Fruit fly (Drosophila melanogaster) S2 (cell line): ENCODE results near the gene Sap30.

Experiments
- CG8478 ChIP-seq: fragments of >200 bp; optimal IDR thresholded peaks from 2 replicates; lab custom pipeline; 2018
- CTCF ChIP-seq, 2 experiments: fragments of >200 bp; optimal IDR thresholded peaks; 2 replicates each; lab custom pipeline; 2018

Gene Sap30

DNA sequence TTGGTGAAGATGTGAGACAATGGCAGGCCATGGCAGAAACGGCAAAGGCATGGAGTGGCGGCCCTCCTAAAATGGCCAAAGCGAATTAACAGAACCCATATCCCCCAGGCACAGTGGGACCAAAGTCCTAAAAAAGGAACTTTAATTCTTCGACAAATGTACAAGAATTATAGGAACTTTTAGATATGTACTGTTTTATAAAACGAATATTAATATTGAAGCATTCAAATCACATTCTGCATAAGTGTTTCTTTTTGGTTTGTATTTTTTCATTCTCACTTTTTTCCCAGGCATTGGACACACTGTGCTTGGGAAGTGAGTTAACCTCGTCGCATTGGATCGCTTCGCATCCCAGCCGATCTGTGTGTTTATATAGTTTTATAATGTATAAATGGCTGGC lies 22.1 kb upstream of the Sap30 start:
- TF ChIP-seq CTCF (optimal IDR thresholded peaks at IDR 0.05; lab: Kevin White, UChicago) (no peak), CG8478 (lab: Kevin White, UChicago) (no peak)

DNA sequence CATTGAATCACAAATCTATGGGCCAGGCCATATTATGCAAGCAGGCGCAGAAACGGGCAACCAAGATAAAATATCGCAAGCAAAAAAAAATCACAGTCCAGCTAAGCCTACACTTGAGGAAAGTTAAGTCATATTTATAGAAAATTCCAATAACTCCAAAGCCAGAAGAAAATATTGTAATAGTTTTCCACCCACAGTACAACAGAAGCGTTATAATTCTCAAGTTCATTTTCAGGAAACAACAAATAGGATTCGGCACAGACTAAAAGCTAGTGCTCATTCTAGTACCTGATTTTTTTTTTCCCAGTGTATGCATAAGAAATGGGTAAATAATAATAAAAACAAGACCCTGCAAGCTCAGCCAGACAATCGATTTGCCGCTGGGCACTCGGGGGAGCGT lies 21.3 kb upstream of the Sap30 start:
- no peak for TF ChIP-seq CTCF (optimal IDR thresholded peaks at IDR 0.05; lab: Kevin White, UChicago)
- TF ChIP-seq CG8478 (lab: Kevin White, UChicago): no peak

dm6 chrX:16766868-16767431 lies 20.1 kb upstream of the Sap30 start:
- TF ChIP-seq CG8478 (lab: Kevin White, UChicago) (no peak), CTCF (optimal IDR thresholded peaks at IDR 0.05; lab: Kevin White, UChicago) (no peak)

DNA sequence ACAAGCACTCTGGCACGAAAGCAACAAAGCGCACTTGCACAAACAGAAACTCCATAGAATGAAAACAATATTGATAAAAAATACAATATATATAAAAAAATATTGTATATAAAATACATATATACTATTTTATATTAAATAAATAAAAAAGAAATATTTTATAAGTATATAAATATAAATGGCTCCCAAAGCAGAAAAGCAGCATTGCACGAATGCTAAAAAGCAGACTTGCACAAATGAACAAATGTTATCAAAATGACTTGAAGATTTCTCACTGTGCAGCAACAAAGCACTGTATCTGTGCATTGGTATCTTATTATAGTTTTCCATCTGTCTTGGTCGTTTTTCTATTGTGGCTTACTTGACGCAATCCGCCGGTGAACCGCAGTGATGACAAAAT lies 18.3 kb upstream of the Sap30 start:
- TF ChIP-seq CTCF (optimal IDR thresholded peaks at IDR 0.05; lab: Kevin White, UChicago) (no peak), CG8478 (lab: Kevin White, UChicago) (no peak)

DNA sequence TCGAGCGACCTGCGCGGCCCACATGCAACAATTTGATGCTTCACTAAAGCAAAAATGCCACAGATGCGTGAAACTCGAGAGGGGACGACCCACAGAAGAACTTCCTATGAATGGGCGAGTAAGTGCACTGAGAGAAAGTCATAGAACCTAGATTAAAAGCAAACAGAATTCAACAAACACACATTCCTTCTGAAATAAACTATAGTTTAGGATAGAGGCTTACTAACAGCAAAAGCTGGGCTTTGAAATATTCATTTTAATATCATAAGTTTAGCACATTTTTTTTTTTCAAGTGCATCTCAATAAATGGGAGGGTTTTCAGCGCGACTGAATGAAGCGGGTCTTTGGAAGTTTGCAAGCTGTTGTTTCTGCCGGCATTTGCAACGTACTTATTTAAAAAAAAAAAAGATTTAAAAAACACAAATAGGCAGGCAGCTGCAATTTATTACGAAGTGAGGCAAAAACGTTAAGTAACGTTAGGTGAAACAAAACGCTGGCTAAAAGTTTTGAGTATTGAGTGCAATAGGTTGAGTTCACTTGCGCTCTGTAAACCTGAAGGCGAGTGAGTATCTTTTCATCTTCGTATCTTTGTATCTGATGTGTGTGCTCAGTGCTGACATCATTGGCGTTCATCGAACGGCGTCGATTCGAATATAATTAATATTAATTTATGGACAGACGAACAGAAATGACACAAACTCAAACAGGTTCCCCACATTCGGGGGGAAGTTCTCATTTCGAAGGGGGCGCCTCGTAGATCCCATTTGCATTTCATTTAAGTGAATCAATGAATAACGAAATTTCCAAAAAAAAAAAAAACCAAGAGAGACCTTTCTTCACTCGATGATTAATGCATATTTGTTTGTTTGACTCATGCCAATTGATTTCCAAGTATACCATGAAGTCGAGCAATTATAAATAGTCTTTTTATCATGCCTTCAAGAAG lies 13.9 kb upstream of the Sap30 start:
- TF ChIP-seq CG8478 (lab: Kevin White, UChicago) (no peak), CTCF (optimal IDR thresholded peaks at IDR 0.05; lab: Kevin White, UChicago) (no peak)

DNA sequence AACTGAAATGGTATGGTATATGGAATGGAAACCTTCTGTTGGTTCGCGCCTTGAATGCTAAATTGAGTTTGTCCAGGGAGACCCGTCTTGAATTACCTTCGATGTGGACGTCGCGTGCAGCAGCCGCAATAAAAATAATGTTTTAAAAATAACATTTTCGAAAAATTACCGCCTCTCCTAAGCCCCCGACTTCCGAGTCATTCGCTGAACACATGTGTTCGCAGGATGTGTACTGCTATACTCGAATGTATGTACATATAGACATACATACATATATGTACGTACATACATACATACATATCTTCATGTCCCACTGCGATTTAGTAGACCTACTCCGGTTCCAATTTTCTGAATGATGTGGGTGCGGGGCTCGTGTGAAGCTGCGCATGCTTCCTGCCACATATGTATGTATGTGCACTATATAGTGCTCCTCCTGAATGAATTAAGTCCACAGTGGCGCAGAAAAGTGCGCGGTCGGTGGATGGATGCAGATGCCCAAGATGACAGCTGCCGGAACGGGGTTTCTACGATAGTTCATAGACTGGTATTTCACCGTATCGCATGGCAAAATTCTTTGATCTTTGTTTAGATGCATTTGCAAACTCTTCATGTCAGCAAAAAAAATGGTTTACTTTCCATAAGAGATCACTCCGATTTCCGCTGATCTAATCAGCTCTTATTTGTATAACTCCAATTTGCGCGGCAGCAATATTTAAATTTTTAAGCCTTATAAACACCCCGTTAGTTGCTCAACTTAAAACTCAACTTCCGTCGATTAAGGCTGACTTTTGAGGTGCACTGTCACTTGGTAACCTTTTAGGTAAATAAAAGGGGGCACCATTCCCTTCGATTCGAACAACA lies 12.7 kb upstream of the Sap30 start:
- no peak for TF ChIP-seq CTCF (optimal IDR thresholded peaks at IDR 0.05; lab: Kevin White, UChicago)
- no peak for TF ChIP-seq CG8478 (lab: Kevin White, UChicago)

DNA sequence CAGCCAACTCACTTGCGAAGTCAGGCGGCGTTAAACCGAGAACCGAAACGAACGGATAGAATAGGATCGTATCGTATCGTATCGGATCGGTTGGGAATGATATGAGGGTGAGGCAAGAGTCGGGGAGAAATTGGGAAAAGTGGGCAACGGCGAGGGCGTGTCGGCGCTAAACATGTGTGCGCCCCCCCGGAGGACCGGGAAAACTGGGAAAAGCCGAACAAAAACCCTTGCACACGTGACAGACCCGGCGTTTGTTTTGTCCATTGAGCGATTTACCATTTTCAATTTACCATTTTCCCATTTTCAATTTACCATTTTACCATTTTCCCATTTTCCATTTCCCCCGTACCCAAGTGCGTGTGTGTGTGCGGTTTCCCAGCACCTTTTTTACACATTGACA lies 12.0 kb upstream of the Sap30 start:
- TF ChIP-seq CG8478 (lab: Kevin White, UChicago) (no peak), CTCF (optimal IDR thresholded peaks at IDR 0.05; lab: Kevin White, UChicago) (no peak)

DNA sequence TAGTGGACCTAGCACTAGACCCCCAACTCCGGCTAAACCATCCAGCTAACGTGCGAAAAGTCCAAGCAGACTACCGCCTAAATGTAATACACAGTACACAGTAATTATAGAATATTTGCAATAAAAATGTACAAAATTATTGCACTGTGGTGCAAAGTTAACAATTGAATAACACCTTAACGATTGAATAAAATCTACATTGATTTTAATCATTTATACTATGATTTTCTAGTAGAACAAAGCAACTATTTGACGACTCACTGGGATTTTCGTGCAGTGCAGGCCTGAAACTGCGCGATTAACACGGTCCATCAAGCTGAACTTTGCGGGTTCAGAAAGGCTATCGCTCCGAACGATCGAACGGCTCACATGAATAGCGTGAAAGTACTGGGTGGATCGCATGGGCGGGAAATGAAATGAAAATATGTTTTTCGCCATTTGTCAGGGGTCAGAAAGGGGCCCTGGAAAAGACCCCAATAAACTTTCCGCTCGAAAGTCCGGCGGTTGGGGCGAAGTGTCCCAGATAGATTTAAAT lies 8.9 kb upstream of the Sap30 start:
- TF ChIP-seq CTCF (optimal IDR thresholded peaks at IDR 0.05; lab: Kevin White, UChicago) (no peak), CG8478 (lab: Kevin White, UChicago) (no peak)

DNA sequence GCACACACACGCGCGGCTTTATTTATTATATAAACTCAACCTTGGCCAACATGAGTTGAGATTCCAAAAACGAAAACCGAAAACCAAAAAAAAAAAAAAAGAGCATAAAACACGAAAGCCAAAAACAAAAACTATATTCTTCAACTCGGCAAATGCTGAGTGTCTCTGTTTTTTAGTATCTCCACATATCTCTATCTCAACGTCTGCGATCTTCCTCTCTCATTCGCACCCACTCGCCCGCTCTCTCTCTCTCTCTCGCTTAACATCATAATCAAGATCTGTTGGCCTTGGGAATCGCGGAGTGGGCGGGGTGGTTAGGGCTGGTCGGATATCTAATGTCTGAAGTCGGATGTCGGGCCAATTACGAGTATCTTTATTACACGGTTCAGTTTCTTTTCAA lies 6.8 kb upstream of the Sap30 start:
- TF ChIP-seq CG8478 (lab: Kevin White, UChicago): no peak
- no peak for TF ChIP-seq CTCF (optimal IDR thresholded peaks at IDR 0.05; lab: Kevin White, UChicago)

dm6 chrX:16781055-16781454 lies 6.0 kb upstream of the Sap30 start:
- TF ChIP-seq CG8478 (lab: Kevin White, UChicago) (no peak), CTCF (optimal IDR thresholded peaks at IDR 0.05; lab: Kevin White, UChicago) (no peak)

- TF ChIP-seq CTCF (optimal IDR thresholded peaks at IDR 0.05; lab: Kevin White, UChicago): no peak
- TF ChIP-seq CG8478 (lab: Kevin White, UChicago): no peak
Observed at dm6 chrX:16782175-16782916, 4.7 kb upstream of the Sap30 start.

DNA sequence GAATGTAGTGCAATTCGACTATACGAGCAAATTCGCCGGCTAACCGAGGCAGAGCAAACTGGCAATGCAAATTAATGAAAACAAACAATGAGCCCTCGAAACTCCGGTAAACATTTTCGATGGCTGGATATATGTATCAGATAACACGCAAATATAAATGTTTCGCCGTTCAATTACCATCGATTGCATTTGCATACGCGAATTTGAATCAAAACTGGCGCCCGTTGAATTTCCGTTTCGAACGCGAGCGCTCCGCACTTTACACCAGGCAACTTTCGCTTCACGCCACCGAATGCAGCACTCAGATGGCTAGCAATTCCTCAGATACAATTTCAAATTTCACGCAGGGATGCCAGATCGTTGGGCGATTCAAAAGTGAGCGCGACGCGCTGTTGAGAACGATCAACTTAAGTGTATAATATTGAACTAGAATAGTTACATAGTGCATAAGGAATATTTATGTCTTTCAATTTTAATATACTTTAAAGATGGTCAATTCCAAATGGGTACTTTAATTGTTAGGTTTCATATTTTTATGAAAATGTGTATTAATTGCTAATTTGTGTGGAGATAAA lies 3.9 kb upstream of the Sap30 start, which contains the start of gene if:
if (minus strand) TSS at position 294 of the 575 bp plus-strand sequence.
- TF ChIP-seq CTCF (optimal IDR thresholded peaks at IDR 0.05; lab: Kevin White, UChicago): no peak

dm6 chrX:16783743-16784142 lies 3.3 kb upstream of the Sap30 start, which contains the start of gene mRpL22:
Gene mRpL22 (plus strand): TSS chrX:16783933.
- TF ChIP-seq CG8478 (lab: Kevin White, UChicago) (no peak), CTCF (optimal IDR thresholded peaks at IDR 0.05; lab: Kevin White, UChicago) (peak in 1 of 2 experiments; percentile 31)
